Worm (Caenorhabditis elegans): Measurements from ENCODE around the gene ptr-15.
A peak's percentile ranks its signal among the peaks of the same experiment; 100 is the strongest.

DNA sequence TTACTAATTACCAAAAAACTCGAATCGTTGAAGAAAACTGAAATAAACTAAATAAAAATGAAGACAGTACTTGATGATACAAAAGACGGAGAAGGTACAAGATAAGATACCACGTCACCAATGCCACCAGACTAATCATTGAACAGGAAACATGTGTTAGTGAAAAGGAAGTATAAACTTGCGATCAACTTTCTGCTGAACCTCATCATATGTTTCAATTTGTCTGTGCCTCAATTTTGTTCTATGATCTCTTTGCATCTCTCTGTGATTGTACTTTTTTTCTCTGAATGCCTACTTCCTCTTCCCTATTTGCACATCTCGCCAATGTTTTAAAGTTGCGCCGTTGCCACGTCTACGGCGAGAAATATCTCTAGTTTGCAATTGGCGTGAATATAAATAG, 24.2 kb upstream of the ptr-15 start:
- TF ChIP-seq efl-1 (optimal IDR thresholded peaks at IDR 0.05) (no peak), efl-1 (GFP tag; optimal IDR thresholded peaks at IDR 0.05 in 1 of 2) (peak in 1 of 2 experiments; percentile 76), elt-2 (tag; optimal IDR thresholded peaks at IDR 0.05) (peak; percentile 23), nhr-12 (tag; optimal IDR thresholded peaks at IDR 0.05) (no peak), lin-13 (GFP tag; optimal IDR thresholded peaks at IDR 0.05) (no peak), tbx-2 (tag; optimal IDR thresholded peaks at IDR 0.05) (peak; percentile 78), unc-62 (GFP tag; optimal IDR thresholded peaks at IDR 0.05) (no peak), nhr-77 (tag; optimal IDR thresholded peaks at IDR 0.05) (no peak)
